Worm (Caenorhabditis elegans) whole organism, L2 larva: ENCODE data around the gene F44D12.10.

Experiments used
- ZK546.5 ChIP-seq: sonication (generic microtip); optimal IDR thresholded peaks from 2 replicates; lab custom pipeline; 2017; ENCODE audit warnings: missing biosample characterization, missing genetic modification characterization
- mab-5 ChIP-seq: fragments of 150-350 bp; optimal IDR thresholded peaks from 2 replicates; lab custom pipeline; 2014; ENCODE audit warnings: missing biosample characterization, missing genetic modification characterization
- nhr-11 ChIP-seq: fragments of 150-350 bp; optimal IDR thresholded peaks from 2 replicates; lab custom pipeline; 2014; ENCODE audit warnings: missing biosample characterization, missing genetic modification characterization
- nhr-12 ChIP-seq: fragments of 150-350 bp; optimal IDR thresholded peaks from 2 replicates; lab custom pipeline; 2014; ENCODE audit warnings: missing biosample characterization, missing genetic modification characterization

ce11 chrIV:10047108-10047507 is 10.2 kb upstream of the F44D12.10 start, which contains the start of gene T04B2.3:
- no peak for TF ChIP-seq mab-5 (tag; lab: Kevin White, UChicago)
- no peak for TF ChIP-seq nhr-11
- no peak for TF ChIP-seq nhr-12
- TF ChIP-seq ZK546.5 (tag; lab: Kevin White, UChicago): no peak
